Fruit fly (Drosophila melanogaster) whole organism: ENCODE measurements around the gene CG7352.

ENCODE experiments used
- CG8478 ChIP-seq: fragments of >200 bp; optimal IDR thresholded peaks from 2 replicates; lab custom pipeline; 2018; ENCODE audit warnings: inconsistent platforms
- Dll ChIP-seq: fragments of >200 bp; optimal IDR thresholded peaks from 2 replicates; lab custom pipeline; 2017
- EcR ChIP-seq, 2 experiments: fragments of >200 bp; optimal IDR thresholded peaks; 2 replicates each; lab custom pipeline; 2017; ENCODE audit warnings: missing biosample characterization in 2 of 2, missing genetic modification characterization in 2 of 2, missing genetic modification reagents in 2 of 2
- pan ChIP-seq: fragments of >200 bp; optimal IDR thresholded peaks from 2 replicates; lab custom pipeline; 2017
- psq ChIP-seq: fragments of >200 bp; optimal IDR thresholded peaks from 2 replicates; lab custom pipeline; 2017
- usp ChIP-seq: fragments of >200 bp; optimal IDR thresholded peaks from 2 replicates; lab custom pipeline; 2017; ENCODE audit warnings: missing biosample characterization, missing genetic modification characterization, mixed read lengths

CG7352 gene

dm6 chr3R:8336012-8336567 is 11.3 kb upstream of the CG7352 start:
- TF ChIP-seq CG8478 (lab: Kevin White, UChicago) (no peak), psq (no peak), pan (lab: Kevin White, UChicago) (no peak), usp (GFP tag; lab: Kevin White, UChicago) (no peak), EcR (GFP tag; optimal IDR thresholded peaks at IDR 0.05; lab: Kevin White, UChicago) (no peak), Dll (lab: Kevin White, UChicago) (no peak)

- no peak for TF ChIP-seq pan (lab: Kevin White, UChicago)
- no peak for TF ChIP-seq Dll (lab: Kevin White, UChicago)
- no peak for TF ChIP-seq psq
- TF ChIP-seq CG8478 (lab: Kevin White, UChicago): no peak
- no peak for TF ChIP-seq usp (GFP tag; lab: Kevin White, UChicago)
- TF ChIP-seq EcR (GFP tag; optimal IDR thresholded peaks at IDR 0.05; lab: Kevin White, UChicago): no peak
Measured at dm6 chr3R:8340675-8341275, 6.6 kb upstream of the CG7352 start, which contains the start of the genes COX7A and Arl2. COX7A (minus strand) TSS chr3R:8341043. Arl2 (plus strand) TSS chr3R:8341100.

dm6 chr3R:8343251-8343744 is 4.1 kb upstream of the CG7352 start, which contains the start of the genes PNKP and COX7AL:
PNKP (minus strand) TSS chr3R:8343516.
COX7AL (plus strand) TSS chr3R:8343669.
- TF ChIP-seq psq (no peak), pan (lab: Kevin White, UChicago) (no peak), usp (GFP tag; lab: Kevin White, UChicago) (no peak), EcR (GFP tag; optimal IDR thresholded peaks at IDR 0.05; lab: Kevin White, UChicago) (no peak), Dll (lab: Kevin White, UChicago) (no peak), CG8478 (lab: Kevin White, UChicago) (no peak)

dm6 chr3R:8344174-8344573 is 3.2 kb upstream of the CG7352 start, which contains the start of gene DppIII:
DppIII (plus strand) TSS chr3R:8344400.
- no peak for TF ChIP-seq Dll (lab: Kevin White, UChicago)
- no peak for TF ChIP-seq CG8478 (lab: Kevin White, UChicago)
- TF ChIP-seq EcR (GFP tag; optimal IDR thresholded peaks at IDR 0.05; lab: Kevin White, UChicago): no peak
- TF ChIP-seq psq: no peak
- no peak for TF ChIP-seq pan (lab: Kevin White, UChicago)
- TF ChIP-seq usp (GFP tag; lab: Kevin White, UChicago): no peak

dm6 chr3R:8347835-8348234 is 456 bp downstream of the CG7352 start:
- no peak for TF ChIP-seq psq
- TF ChIP-seq pan (lab: Kevin White, UChicago): no peak
- TF ChIP-seq CG8478 (lab: Kevin White, UChicago): no peak
- TF ChIP-seq usp (GFP tag; lab: Kevin White, UChicago): no peak
- no peak for TF ChIP-seq EcR (GFP tag; optimal IDR thresholded peaks at IDR 0.05; lab: Kevin White, UChicago)
- no peak for TF ChIP-seq Dll (lab: Kevin White, UChicago)

- TF ChIP-seq usp (GFP tag; lab: Kevin White, UChicago): no peak
- TF ChIP-seq pan (lab: Kevin White, UChicago): no peak
- TF ChIP-seq EcR (GFP tag; optimal IDR thresholded peaks at IDR 0.05; lab: Kevin White, UChicago): no peak
Measured at dm6 chr3R:8349106-8349448, 1.7 kb downstream of the CG7352 start.

dm6 chr3R:8349449-8350115 is 2.2 kb downstream of the CG7352 start, which contains the start of gene Atg13:
Atg13 (plus strand) TSS chr3R:8349815.
- TF ChIP-seq CG8478 (lab: Kevin White, UChicago) (no peak), pan (lab: Kevin White, UChicago) (no peak)

- no peak for TF ChIP-seq pan (lab: Kevin White, UChicago)
- TF ChIP-seq usp (GFP tag; lab: Kevin White, UChicago): no peak
- no peak for TF ChIP-seq Dll (lab: Kevin White, UChicago)
- TF ChIP-seq psq: no peak
- TF ChIP-seq EcR (GFP tag; optimal IDR thresholded peaks at IDR 0.05; lab: Kevin White, UChicago): no peak
- TF ChIP-seq CG8478 (lab: Kevin White, UChicago): no peak
Measured at dm6 chr3R:8352961-8353728, 5.8 kb downstream of the CG7352 start.

- TF ChIP-seq CG8478 (lab: Kevin White, UChicago): no peak
- TF ChIP-seq Dll (lab: Kevin White, UChicago): no peak
- TF ChIP-seq usp (GFP tag; lab: Kevin White, UChicago): no peak
- no peak for TF ChIP-seq psq
- TF ChIP-seq pan (lab: Kevin White, UChicago): no peak
- TF ChIP-seq EcR (GFP tag; optimal IDR thresholded peaks at IDR 0.05; lab: Kevin White, UChicago): no peak
Measured at dm6 chr3R:8353994-8354393, 6.6 kb downstream of the CG7352 start.

dm6 chr3R:8354458-8354857 is 7.1 kb downstream of the CG7352 start:
- TF ChIP-seq psq (no peak), usp (GFP tag; lab: Kevin White, UChicago) (no peak), EcR (GFP tag; optimal IDR thresholded peaks at IDR 0.05; lab: Kevin White, UChicago) (no peak), pan (lab: Kevin White, UChicago) (no peak), Dll (lab: Kevin White, UChicago) (no peak), CG8478 (lab: Kevin White, UChicago) (no peak)

DNA sequence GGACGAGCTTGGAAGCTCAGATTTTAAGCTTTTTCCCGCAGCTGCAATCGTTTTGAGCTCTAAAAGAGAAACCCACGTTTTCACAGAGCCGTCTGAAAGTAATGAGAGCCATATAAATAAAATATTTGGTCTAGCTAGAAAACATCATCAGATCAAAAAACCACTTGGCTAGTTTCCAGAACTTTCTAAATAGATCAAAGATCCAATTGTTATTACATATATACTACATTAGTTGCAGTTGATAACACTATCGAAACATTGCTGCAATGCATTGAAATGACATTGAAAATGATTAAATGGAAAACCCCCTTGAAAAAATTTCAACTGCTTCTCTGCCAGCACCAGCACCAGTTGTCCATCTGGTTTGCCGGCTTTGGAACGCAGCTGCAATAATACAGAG is 7.6 kb downstream of the CG7352 start:
- TF ChIP-seq Dll (lab: Kevin White, UChicago) (no peak), pan (lab: Kevin White, UChicago) (no peak), EcR (GFP tag; optimal IDR thresholded peaks at IDR 0.05; lab: Kevin White, UChicago) (no peak)
